Fruit fly (Drosophila melanogaster) whole organism, prepupa: Measurements from ENCODE around the gene iPLA2-VIA.

Source experiments
- Blimp-1 ChIP-seq: fragments of 200-800 bp; sonication (Bioruptor generic); optimal IDR thresholded peaks from 3 replicates; lab custom pipeline; 2017; ENCODE audit warnings: missing biosample characterization, missing genetic modification characterization, mild to moderate bottlenecking, moderate library complexity, missing genetic modification reagents
- CG10631 ChIP-seq: fragments of 200-800 bp; sonication (Bioruptor generic); optimal IDR thresholded peaks from 2 replicates; lab custom pipeline; 2016; ENCODE audit warnings: missing biosample characterization, missing genetic modification characterization
- CG10669 ChIP-seq: fragments of 200-800 bp; sonication (Bioruptor generic); optimal IDR thresholded peaks from 3 replicates; lab custom pipeline; 2018; ENCODE audit warnings: missing biosample characterization, mild to moderate bottlenecking, missing genetic modification characterization, moderate library complexity
- CG11294 ChIP-seq: fragments of 200-800 bp; sonication (Bioruptor generic); IDR thresholded peaks from 2 replicates; pipeline ENCODE4 v1.3.6; 2022; ENCODE audit warnings: missing biosample characterization, missing genetic modification characterization
- CG11762 ChIP-seq: fragments of 200-800 bp; sonication (Bioruptor generic); optimal IDR thresholded peaks from 3 replicates; lab custom pipeline; 2016; ENCODE audit warnings: missing biosample characterization, missing genetic modification characterization; ENCODE audit not compliant: insufficient read depth
- CG11902 ChIP-seq: fragments of 200-800 bp; sonication (Bioruptor generic); optimal IDR thresholded peaks from 3 replicates; lab custom pipeline; 2016; ENCODE audit warnings: missing biosample characterization, missing genetic modification characterization
- CG15336 ChIP-seq: fragments of 200-800 bp; sonication (Bioruptor generic); IDR thresholded peaks from 2 replicates; pipeline ENCODE4 v1.3.6; 2022; ENCODE audit warnings: missing biosample characterization, missing genetic modification characterization
- CG1621 ChIP-seq: fragments of 200-800 bp; sonication (Bioruptor generic); optimal IDR thresholded peaks from 3 replicates; lab custom pipeline; 2018; ENCODE audit warnings: missing biosample characterization, mild to moderate bottlenecking, missing genetic modification characterization
- CG3032 ChIP-seq: fragments of 200-800 bp; optimal IDR thresholded peaks from 2 replicates; lab custom pipeline; 2019; ENCODE audit warnings: missing biosample characterization, mild to moderate bottlenecking, missing genetic modification characterization, moderate library complexity
- CG31627 ChIP-seq: fragments of 200-800 bp; sonication (Bioruptor generic); optimal IDR thresholded peaks from 3 replicates; lab custom pipeline; 2016; ENCODE audit warnings: missing biosample characterization, missing genetic modification characterization
- CG32006 ChIP-seq: fragments of 200-800 bp; sonication (Bioruptor generic); optimal IDR thresholded peaks from 3 replicates; lab custom pipeline; 2017; ENCODE audit warnings: missing biosample characterization, mild to moderate bottlenecking, missing genetic modification characterization
- CG3919 ChIP-seq: fragments of 200-800 bp; sonication (Bioruptor generic); optimal IDR thresholded peaks from 3 replicates; lab custom pipeline; 2016; ENCODE audit warnings: missing biosample characterization, missing genetic modification characterization
- CG6276 ChIP-seq: fragments of 200-800 bp; sonication (Bioruptor generic); optimal IDR thresholded peaks from 2 replicates; lab custom pipeline; 2017; ENCODE audit warnings: missing biosample characterization, mild to moderate bottlenecking, missing genetic modification characterization
- CG6792 ChIP-seq: fragments of 200-800 bp; sonication (Bioruptor generic); optimal IDR thresholded peaks from 3 replicates; lab custom pipeline; 2016; ENCODE audit warnings: missing biosample characterization, missing genetic modification characterization
- CG6854 ChIP-seq: fragments of 200-800 bp; sonication (Bioruptor generic); optimal IDR thresholded peaks from 2 replicates; lab custom pipeline; 2017; ENCODE audit warnings: missing biosample characterization, mild to moderate bottlenecking, missing genetic modification characterization
- CG7368 ChIP-seq: fragments of 200-800 bp; sonication (Bioruptor generic); optimal IDR thresholded peaks from 3 replicates; lab custom pipeline; 2016; ENCODE audit warnings: missing biosample characterization, missing genetic modification characterization
- CG8632 ChIP-seq: fragments of 200-800 bp; sonication (Bioruptor generic); optimal IDR thresholded peaks from 3 replicates; lab custom pipeline; 2016; ENCODE audit warnings: missing biosample characterization, missing genetic modification characterization
- Ets21C ChIP-seq: fragments of 200-800 bp; sonication (Bioruptor generic); optimal IDR thresholded peaks from 3 replicates; lab custom pipeline; 2016; ENCODE audit warnings: missing biosample characterization, missing genetic modification characterization
- Gug ChIP-seq: fragments of 200-800 bp; sonication (Bioruptor generic); IDR thresholded peaks from 2 replicates; pipeline ENCODE4 v1.3.6; 2022; ENCODE audit warnings: missing biosample characterization, missing genetic modification characterization
- Hr38 ChIP-seq: sonication (Bioruptor generic); optimal IDR thresholded peaks from 2 replicates; lab custom pipeline; 2016; ENCODE audit warnings: missing biosample characterization, missing genetic modification characterization
- Hr4 ChIP-seq: fragments of 200-800 bp; sonication (Bioruptor generic); optimal IDR thresholded peaks from 3 replicates; lab custom pipeline; 2016; ENCODE audit warnings: missing biosample characterization, missing genetic modification characterization
- Lpt ChIP-seq: fragments of 200-800 bp; sonication (Bioruptor generic); optimal IDR thresholded peaks from 3 replicates; lab custom pipeline; 2016; ENCODE audit warnings: missing biosample characterization, missing genetic modification characterization
- Sox102F ChIP-seq: fragments of 200-800 bp; sonication (Bioruptor generic); optimal IDR thresholded peaks from 2 replicates; lab custom pipeline; 2016; ENCODE audit warnings: missing biosample characterization, mild to moderate bottlenecking, missing genetic modification characterization
- achi ChIP-seq: fragments of 200-800 bp; sonication (Bioruptor generic); optimal IDR thresholded peaks from 3 replicates; lab custom pipeline; 2016; ENCODE audit warnings: missing biosample characterization, missing genetic modification characterization
- cyc ChIP-seq: fragments of 200-800 bp; sonication (Bioruptor generic); optimal IDR thresholded peaks from 3 replicates; lab custom pipeline; 2016; ENCODE audit warnings: missing biosample characterization, missing genetic modification characterization
- dac ChIP-seq: fragments of 200-800 bp; sonication (Bioruptor generic); optimal IDR thresholded peaks from 2 replicates; lab custom pipeline; 2017; ENCODE audit warnings: missing biosample characterization, mild to moderate bottlenecking, missing genetic modification characterization
- dsx ChIP-seq: fragments of 200-800 bp; optimal IDR thresholded peaks from 3 replicates; lab custom pipeline; 2019; ENCODE audit warnings: missing biosample characterization, mild to moderate bottlenecking, missing genetic modification characterization, moderate library complexity; ENCODE audit not compliant: poor library complexity, severe bottlenecking
- eg ChIP-seq: fragments of 200-800 bp; sonication (Bioruptor generic); IDR thresholded peaks from 3 replicates; pipeline ENCODE4 v1.3.6; 2022; ENCODE audit warnings: missing biosample characterization, missing genetic modification characterization
- esn ChIP-seq: fragments of 200-800 bp; sonication (Bioruptor generic); optimal IDR thresholded peaks from 2 replicates; lab custom pipeline; 2016; ENCODE audit warnings: missing biosample characterization, mild to moderate bottlenecking, missing genetic modification characterization, moderate library complexity
- fkh ChIP-seq: fragments of 200-800 bp; sonication (Bioruptor generic); optimal IDR thresholded peaks from 3 replicates; lab custom pipeline; 2017; ENCODE audit warnings: missing biosample characterization, mild to moderate bottlenecking, missing genetic modification characterization, moderate library complexity
- pdm3 ChIP-seq: fragments of 200-800 bp; sonication (Bioruptor generic); optimal IDR thresholded peaks from 3 replicates; lab custom pipeline; 2016; ENCODE audit warnings: missing biosample characterization, missing genetic modification characterization
- svp ChIP-seq: fragments of 200-800 bp; sonication (Bioruptor generic); peaks from one replicate; lab custom pipeline; 2016; ENCODE audit warnings: missing biosample characterization, missing genetic modification characterization

Gene iPLA2-VIA

DNA sequence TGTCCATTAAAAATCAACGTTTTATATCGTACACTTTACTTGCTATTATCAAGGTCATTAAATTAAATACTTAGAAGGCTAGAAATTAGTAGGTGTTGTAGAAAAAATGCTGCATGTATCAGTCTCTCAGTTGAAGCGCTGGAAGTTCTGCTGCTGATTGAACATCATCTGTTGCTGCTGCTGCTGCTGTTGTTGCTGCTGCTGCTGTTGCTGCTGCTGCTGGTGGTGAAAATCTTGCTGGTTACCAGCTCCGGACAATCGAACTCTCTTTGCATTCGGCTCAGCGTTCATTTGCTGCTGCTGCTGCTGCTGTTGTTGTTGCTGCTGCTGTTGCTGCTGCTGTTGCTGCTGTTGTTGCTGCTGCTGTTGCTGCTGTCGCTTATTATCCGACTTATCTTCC lies 27.1 kb downstream of the iPLA2-VIA start:
- TF ChIP-seq CG3919 (GFP tag; lab: Kevin White, UChicago), result peak; percentile 16
- no peak for TF ChIP-seq CG7368 (GFP tag; lab: Kevin White, UChicago)
- no peak for TF ChIP-seq CG6276 (GFP tag; lab: Kevin White, UChicago)

DNA sequence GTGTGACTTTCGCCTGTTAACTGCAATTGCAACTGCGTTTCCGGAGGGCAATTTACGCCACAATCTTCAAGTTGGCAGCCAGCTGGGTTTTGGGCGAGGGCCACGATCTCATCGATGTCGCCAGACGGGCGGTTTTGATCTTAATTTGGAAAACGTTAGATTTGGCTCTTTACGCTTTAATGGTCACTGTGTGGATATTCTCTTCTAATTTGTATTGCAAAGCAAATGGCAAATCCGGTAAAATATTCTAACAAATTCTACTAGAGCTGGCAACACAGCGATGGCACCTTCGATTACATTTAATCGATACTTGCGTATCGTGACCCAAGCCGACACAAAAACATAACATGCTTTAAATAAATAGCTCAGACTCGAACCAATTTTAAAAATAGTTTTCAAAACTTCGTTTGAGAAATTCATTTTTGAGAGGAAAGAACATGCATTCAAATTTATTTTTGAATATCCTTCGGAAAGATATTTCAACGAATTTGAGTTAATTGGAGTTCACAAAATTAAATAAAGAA lies 27.6 kb downstream of the iPLA2-VIA start, which contains the start of gene I-2:
I-2 (minus strand) TSS at position 282 of the 524 bp plus-strand sequence.
- TF ChIP-seq CG32006, result no peak
- TF ChIP-seq CG11902, result no peak
- no peak for TF ChIP-seq Hr4 (GFP tag; lab: Kevin White, UChicago)
- no peak for TF ChIP-seq CG11294 (GFP tag; lab: Robert Waterston, UW)
- TF ChIP-seq CG6792, result no peak
- no peak for TF ChIP-seq Sox102F (GFP tag; lab: Kevin White, UChicago)
- TF ChIP-seq CG6276 (GFP tag; lab: Kevin White, UChicago), result no peak
- TF ChIP-seq CG3919 (GFP tag; lab: Kevin White, UChicago), result peak; percentile 16
- no peak for TF ChIP-seq eg
- no peak for TF ChIP-seq achi (GFP tag; lab: Kevin White, UChicago)
- TF ChIP-seq CG1621 (tag; lab: Kevin White, UChicago), result no peak
- no peak for TF ChIP-seq CG11762 (GFP tag; lab: Kevin White, UChicago)
- TF ChIP-seq CG15336 (GFP tag; lab: Robert Waterston, UW), result 0 out of 2 replicates have a peak, but pooled peaks have one; percentile 8
- no peak for TF ChIP-seq Blimp-1 (GFP tag; lab: Kevin White, UChicago)
- TF ChIP-seq Hr38, result no peak
- peak; percentile 2 for TF ChIP-seq CG31627 (GFP tag; lab: Kevin White, UChicago)
- peak; percentile 48 for TF ChIP-seq svp (GFP tag; lab: Kevin White, UChicago)

DNA sequence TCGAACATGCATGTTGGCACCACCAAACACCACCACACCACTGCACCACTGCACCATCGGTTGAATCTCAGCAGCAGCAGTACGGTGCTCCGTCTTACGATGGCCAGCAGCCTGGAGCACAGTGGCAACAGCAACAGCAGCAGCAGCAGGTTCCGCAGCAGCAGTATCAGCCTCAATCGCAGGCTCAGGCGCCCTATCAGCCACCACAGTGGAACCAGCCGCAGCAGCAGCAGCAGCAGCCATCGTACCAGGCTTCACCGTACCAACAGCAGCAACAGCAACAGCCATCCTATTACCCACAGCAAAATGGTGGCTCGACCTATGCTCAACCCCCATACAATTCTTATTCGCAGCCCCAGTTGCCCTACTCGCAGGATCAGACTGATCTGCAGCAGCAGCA lies 32.0 kb downstream of the iPLA2-VIA start:
- no peak for TF ChIP-seq Hr38
- TF ChIP-seq dsx (GFP tag; lab: Kevin White, UChicago), result no peak
- no peak for TF ChIP-seq CG15336 (GFP tag; lab: Robert Waterston, UW)
- TF ChIP-seq CG8632 (GFP tag; lab: Kevin White, UChicago), result no peak
- no peak for TF ChIP-seq CG3032
- no peak for TF ChIP-seq esn (GFP tag; lab: Kevin White, UChicago)
- TF ChIP-seq CG10631 (GFP tag; lab: Kevin White, UChicago), result no peak
- no peak for TF ChIP-seq CG6276 (GFP tag; lab: Kevin White, UChicago)
- no peak for TF ChIP-seq eg
- TF ChIP-seq Lpt (GFP tag; lab: Kevin White, UChicago), result no peak

DNA sequence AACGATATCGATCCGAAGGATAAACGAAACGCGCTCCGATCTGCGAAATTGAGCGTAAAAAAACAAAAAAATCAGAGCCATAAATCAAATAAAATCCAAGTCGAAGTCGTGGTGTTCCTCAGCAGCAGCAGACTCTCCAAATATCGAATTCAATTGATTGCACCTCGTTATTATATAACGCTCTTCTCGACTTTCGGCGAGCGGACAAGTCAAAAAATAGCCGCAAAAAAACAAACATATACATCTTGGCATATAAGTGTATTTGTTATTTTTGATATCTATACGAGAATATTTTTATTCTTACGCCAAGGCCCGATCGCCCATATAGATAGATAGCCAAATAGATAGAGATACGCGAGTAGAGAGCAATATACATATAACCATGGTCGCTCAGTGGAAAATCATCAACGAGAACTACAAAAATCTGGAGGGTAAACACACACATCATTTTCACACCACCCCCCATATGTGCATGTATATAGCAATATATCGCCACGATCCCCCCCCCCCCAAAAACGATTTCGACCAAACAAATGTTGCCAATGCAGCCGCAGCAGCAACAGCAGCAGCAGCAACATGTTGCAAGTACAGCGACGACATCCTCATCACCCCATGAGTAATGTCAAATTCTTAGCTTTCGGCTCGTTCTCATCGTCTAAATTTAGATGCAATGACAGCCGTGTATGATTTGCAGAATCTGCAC lies 34.4 kb downstream of the iPLA2-VIA start:
- TF ChIP-seq achi (GFP tag; lab: Kevin White, UChicago), result no peak
- no peak for TF ChIP-seq Ets21C (GFP tag; lab: Kevin White, UChicago)
- TF ChIP-seq fkh, result no peak
- no peak for TF ChIP-seq CG11762 (GFP tag; lab: Kevin White, UChicago)
- no peak for TF ChIP-seq cyc
- no peak for TF ChIP-seq CG6854 (GFP tag; lab: Kevin White, UChicago)
- no peak for TF ChIP-seq CG6792
- no peak for TF ChIP-seq CG10669

DNA sequence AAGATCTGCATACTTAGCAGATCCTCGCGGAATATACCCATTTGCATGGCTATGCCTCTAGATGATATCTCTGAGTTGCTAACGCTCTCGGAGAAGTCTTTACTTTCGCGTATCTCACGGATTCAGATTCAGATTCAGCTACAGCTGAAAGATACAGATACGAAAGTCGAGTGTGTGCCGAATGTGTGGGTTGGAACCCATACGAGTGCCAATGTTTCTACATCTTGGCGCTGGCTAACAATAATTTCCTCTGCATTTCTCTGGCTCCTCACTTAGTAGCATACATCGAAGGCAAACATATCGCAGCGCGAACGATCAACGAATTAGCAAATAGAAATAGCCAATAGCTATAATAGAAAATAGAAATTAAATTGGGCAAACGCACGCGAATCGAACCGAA lies 35.0 kb downstream of the iPLA2-VIA start:
- no peak for TF ChIP-seq dac (GFP tag; lab: Kevin White, UChicago)
- no peak for TF ChIP-seq pdm3
- no peak for TF ChIP-seq eg
- no peak for TF ChIP-seq Gug (GFP tag; lab: Robert Waterston, UW)
- no peak for TF ChIP-seq CG10669
- TF ChIP-seq CG6276 (GFP tag; lab: Kevin White, UChicago), result no peak
